Worm (Caenorhabditis elegans): ENCODE measurements around the gene ikke-1.

DNA sequence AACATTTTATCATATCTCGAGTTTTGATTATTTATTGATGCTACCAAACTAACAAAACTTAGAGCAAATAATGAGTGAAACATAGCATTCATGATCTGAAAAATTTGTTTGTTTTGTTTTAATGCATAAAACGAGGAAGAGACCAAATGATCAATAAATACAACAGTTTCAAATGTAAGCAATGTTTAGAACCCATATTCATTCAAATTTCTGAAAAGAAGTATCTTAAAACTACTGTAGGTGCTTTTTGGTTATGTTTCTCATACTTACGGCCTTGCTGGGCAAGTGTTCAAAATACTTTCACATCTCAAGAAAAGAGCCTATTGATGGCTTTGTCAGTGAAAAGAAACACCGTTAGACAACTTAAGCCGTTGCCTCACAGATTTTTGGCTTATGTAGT lies 27.2 kb upstream of the ikke-1 start, which contains the start of gene F02A9.1:
- no peak for TF ChIP-seq ama-1 (optimal IDR thresholded peaks at IDR 0.05)
- no peak for TF ChIP-seq hmg-4 (GFP tag; optimal IDR thresholded peaks at IDR 0.05)
- no peak for TF ChIP-seq scrt-1 (GFP tag; IDR thresholded peaks at IDR 0.05)
- no peak for TF ChIP-seq pes-1 (GFP tag; IDR thresholded peaks at IDR 0.05)
- no peak for TF ChIP-seq tbx-37 (GFP tag; conservative IDR thresholded peaks at IDR 0.05)
- TF ChIP-seq tra-4 (tag; optimal IDR thresholded peaks at IDR 0.05) = no peak
- no peak for TF ChIP-seq B0310.2 (tag; optimal IDR thresholded peaks at IDR 0.05)
- TF ChIP-seq F13C5.2 (tag; optimal IDR thresholded peaks at IDR 0.05) = no peak
- TF ChIP-seq flt-1 (GFP tag; IDR thresholded peaks at IDR 0.05) = no peak
- TF ChIP-seq ceh-13 (GFP tag; optimal IDR thresholded peaks at IDR 0.05) = no peak
- TF ChIP-seq ets-7 (tag; optimal IDR thresholded peaks at IDR 0.05) = no peak
- TF ChIP-seq hnd-1 (tag; optimal IDR thresholded peaks at IDR 0.05) = no peak
- no peak for TF ChIP-seq sea-1 (GFP tag; conservative IDR thresholded peaks at IDR 0.05)

All from whole organism, early embryonic.